Worm (Caenorhabditis elegans): Measurements from ENCODE around the gene R05G6.4.

Gene R05G6.4

DNA sequence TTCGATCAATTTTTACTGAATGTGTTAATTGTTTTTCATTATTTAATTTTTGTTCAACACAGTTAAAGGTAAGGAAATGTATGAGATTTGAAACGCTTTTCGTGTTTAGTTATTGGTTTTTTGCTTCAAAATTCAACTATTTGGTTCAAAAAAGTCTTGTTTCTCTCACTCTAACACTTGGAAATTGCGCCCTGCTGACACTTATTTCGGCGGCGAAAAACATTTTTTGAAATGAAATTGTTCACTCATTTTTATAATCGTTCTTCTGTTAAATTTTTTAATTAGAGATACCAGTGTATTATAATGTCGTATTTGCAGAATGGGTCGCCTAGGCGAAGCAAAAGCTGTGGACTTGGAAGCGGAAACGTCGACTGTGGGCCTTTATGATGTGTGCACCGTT lies 34.9 kb upstream of the R05G6.4 start, which contains the start of gene rod-1:
TSS of gene rod-1 (plus strand) at position 319 of the 400 bp plus-strand sequence.
- TF ChIP-seq unc-55 (GFP tag; optimal IDR thresholded peaks at IDR 0.05) = no peak
- no peak for TF ChIP-seq F13H6.1 (tag; optimal IDR thresholded peaks at IDR 0.05)
- no peak for TF ChIP-seq ama-1 (optimal IDR thresholded peaks at IDR 0.05)
- TF ChIP-seq ceh-31 (tag; optimal IDR thresholded peaks at IDR 0.05) = no peak
- no peak for TF ChIP-seq unc-42 (tag; optimal IDR thresholded peaks at IDR 0.05)
- TF ChIP-seq fax-1 (tag; optimal IDR thresholded peaks at IDR 0.05) = no peak
- TF ChIP-seq hlh-6 (tag; optimal IDR thresholded peaks at IDR 0.05) = no peak
- TF ChIP-seq hlh-13 (GFP tag; optimal IDR thresholded peaks at IDR 0.05) = no peak
- no peak for TF ChIP-seq pag-3 (tag; optimal IDR thresholded peaks at IDR 0.05; ENCODE audit: borderline replicate concordance)

DNA sequence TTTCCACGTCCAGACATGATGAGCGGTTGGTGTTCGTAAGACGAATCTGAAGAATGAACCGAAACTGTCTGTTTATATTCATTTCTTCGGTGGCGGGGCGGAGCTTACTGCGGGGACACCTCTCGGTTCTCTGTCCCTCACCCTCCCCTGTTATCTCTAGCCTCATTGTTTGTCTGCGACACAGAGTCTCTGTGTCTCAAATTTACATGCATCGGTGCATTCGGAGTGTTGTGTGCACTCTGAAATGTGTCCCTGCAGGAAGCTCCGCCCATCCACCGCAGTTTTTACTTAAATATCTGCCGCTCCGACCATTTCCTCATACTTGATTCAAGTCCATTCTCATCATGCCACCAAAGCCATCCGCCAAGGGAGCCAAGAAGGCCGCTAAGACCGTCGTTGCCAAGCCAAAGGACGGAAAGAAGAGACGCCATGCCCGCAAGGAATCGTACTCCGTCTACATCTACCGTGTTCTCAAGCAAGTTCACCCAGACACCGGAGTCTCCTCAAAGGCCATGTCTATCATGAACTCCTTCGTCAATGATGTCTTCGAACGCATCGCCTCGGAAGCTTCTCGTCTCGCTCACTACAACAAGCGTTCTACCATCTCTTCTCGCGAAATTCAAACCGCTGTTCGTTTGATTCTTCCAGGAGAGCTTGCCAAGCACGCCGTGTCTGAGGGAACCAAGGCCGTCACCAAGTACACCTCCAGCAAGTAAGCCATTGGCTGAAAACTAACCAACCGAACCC lies 26.7 kb upstream of the R05G6.4 start, which contains the start of the genes his-61 and his-62:
TSS of gene his-61 (minus strand) at position 17 of the 747 bp plus-strand sequence.
TSS of gene his-62 (plus strand) at position 345 of the 747 bp plus-strand sequence.
- TF ChIP-seq pqm-1 (tag; optimal IDR thresholded peaks at IDR 0.05) (no peak), unc-42 (tag; optimal IDR thresholded peaks at IDR 0.05) (peak; percentile 43), ceh-6 (GFP tag; optimal IDR thresholded peaks at IDR 0.05) (peak; percentile 15), ceh-18 (tag; optimal IDR thresholded peaks at IDR 0.05) (peak; percentile 43), ceh-45 (GFP tag; IDR thresholded peaks at IDR 0.05) (peak; percentile 66; the same call in 1 of the 2 replicates), nfya-1 (tag; optimal IDR thresholded peaks at IDR 0.05) (peak; percentile 81), che-1 (tag; optimal IDR thresholded peaks at IDR 0.05) (no peak), dve-1 (tag; optimal IDR thresholded peaks at IDR 0.05) (peak; percentile 90), madf-2 (tag; optimal IDR thresholded peaks at IDR 0.05) (peak; percentile 46), zip-5 (tag; optimal IDR thresholded peaks at IDR 0.05) (no peak), hlh-8 (tag; optimal IDR thresholded peaks at IDR 0.05) (no peak), sox-4 (tag; optimal IDR thresholded peaks at IDR 0.05) (no peak), pat-9 (tag; optimal IDR thresholded peaks at IDR 0.05) (no peak), syd-9 (tag; optimal IDR thresholded peaks at IDR 0.05) (peak; percentile 2), K02D7.2 (tag; optimal IDR thresholded peaks at IDR 0.05) (no peak), pha-2 (tag; optimal IDR thresholded peaks at IDR 0.05) (no peak), ceh-30 (tag; optimal IDR thresholded peaks at IDR 0.05) (no peak), K09A11.1 (tag; optimal IDR thresholded peaks at IDR 0.05; ENCODE audit: insufficient read depth) (no peak), tbx-7 (tag; optimal IDR thresholded peaks at IDR 0.05) (peak; percentile 69), ttx-3 (tag; optimal IDR thresholded peaks at IDR 0.05) (no peak), rnt-1 (tag; optimal IDR thresholded peaks at IDR 0.05) (peak; percentile 65), nhr-232 (tag; optimal IDR thresholded peaks at IDR 0.05) (no peak), C38D4.7 (GFP tag; optimal IDR thresholded peaks at IDR 0.05) (no peak), lin-11 (tag; optimal IDR thresholded peaks at IDR 0.05) (no peak), ceh-31 (tag; optimal IDR thresholded peaks at IDR 0.05) (peak; percentile 95), ref-2 (tag; optimal IDR thresholded peaks at IDR 0.05) (peak; percentile 67), hlh-6 (tag; optimal IDR thresholded peaks at IDR 0.05) (peak; percentile 36), ceh-14 (tag; optimal IDR thresholded peaks at IDR 0.05) (peak; percentile 38), ceh-2 (tag; optimal IDR thresholded peaks at IDR 0.05) (peak; percentile 60), Y22D7AL.16 (tag; optimal IDR thresholded peaks at IDR 0.05) (no peak), elt-4 (tag; optimal IDR thresholded peaks at IDR 0.05) (no peak), pag-3 (tag; optimal IDR thresholded peaks at IDR 0.05; ENCODE audit: borderline replicate concordance) (no peak), T23F11.4 (GFP tag; optimal IDR thresholded peaks at IDR 0.05) (no peak), eyg-1 (tag; optimal IDR thresholded peaks at IDR 0.05) (no peak), hlh-30 (tag; optimal IDR thresholded peaks at IDR 0.05; ENCODE audit: insufficient read depth) (no peak), hlh-15 (tag; optimal IDR thresholded peaks at IDR 0.05) (no peak), nhr-11 (tag; optimal IDR thresholded peaks at IDR 0.05) (no peak), ets-4 (tag; optimal IDR thresholded peaks at IDR 0.05) (peak; percentile 61), hlh-13 (GFP tag; optimal IDR thresholded peaks at IDR 0.05) (no peak), pha-4 (tag; optimal IDR thresholded peaks at IDR 0.05) (no peak), dmd-4 (tag; optimal IDR thresholded peaks at IDR 0.05; ENCODE audit: borderline replicate concordance) (peak; percentile 39), ceh-19 (GFP tag; optimal IDR thresholded peaks at IDR 0.05) (peak; percentile 40), odd-2 (tag; optimal IDR thresholded peaks at IDR 0.05) (no peak), unc-55 (GFP tag; optimal IDR thresholded peaks at IDR 0.05) (peak; percentile 80), tbx-2 (tag; optimal IDR thresholded peaks at IDR 0.05) (peak; percentile 88), ceh-48 (tag; optimal IDR thresholded peaks at IDR 0.05) (no peak)

Measured in whole organism, late embryonic.